Worm (Caenorhabditis elegans) whole organism, L3 larva: ENCODE results near the gene Y51H4A.24.
"Not testable (repeated sequence)": the region's sequence is repeated elsewhere in the genome, so short reads cannot be mapped to it uniquely, and the experiment has no call there.

Experiments
- R02D3.7 ChIP-seq: fragments of 150-350 bp; optimal IDR thresholded peaks from 2 replicates; lab custom pipeline; 2014; ENCODE audit warnings: missing biosample characterization, missing genetic modification characterization
- ZK546.5 ChIP-seq: sonication (generic microtip); optimal IDR thresholded peaks from 2 replicates; lab custom pipeline; 2017; ENCODE audit warnings: missing biosample characterization, missing genetic modification characterization
- aly-2 ChIP-seq: fragments of 150-350 bp; optimal IDR thresholded peaks from 2 replicates; lab custom pipeline; 2014; ENCODE audit warnings: missing biosample characterization, missing genetic modification characterization
- ama-1 ChIP-seq: fragments of 150-350 bp; optimal IDR thresholded peaks from 2 replicates; lab custom pipeline; 2018
- ceh-16 ChIP-seq: sonication (generic microtip); optimal IDR thresholded peaks from 2 replicates; lab custom pipeline; 2017; ENCODE audit warnings: missing biosample characterization, missing genetic modification characterization
- ceh-28 ChIP-seq: fragments of 150-350 bp; optimal IDR thresholded peaks from 2 replicates; lab custom pipeline; 2014; ENCODE audit warnings: missing biosample characterization, missing genetic modification reagents, missing genetic modification characterization
- ceh-82 ChIP-seq: fragments of 150-350 bp; optimal IDR thresholded peaks from 2 replicates; lab custom pipeline; 2014; ENCODE audit warnings: missing biosample characterization, missing genetic modification characterization
- ceh-9 ChIP-seq: sonication (generic microtip); optimal IDR thresholded peaks from 2 replicates; lab custom pipeline; 2018; ENCODE audit warnings: missing biosample characterization, missing genetic modification characterization
- egl-27 ChIP-seq: sonication (generic microtip); optimal IDR thresholded peaks from 4 replicates; lab custom pipeline; 2017; ENCODE audit warnings: missing biosample characterization, missing genetic modification reagents, missing genetic modification characterization
- egl-5 ChIP-seq: fragments of 150-350 bp; optimal IDR thresholded peaks from 2 replicates; lab custom pipeline; 2017; ENCODE audit warnings: missing biosample characterization, missing genetic modification reagents, missing genetic modification characterization, inconsistent platforms
- elt-1 ChIP-seq: fragments of 150-350 bp; optimal IDR thresholded peaks from 2 replicates; lab custom pipeline; 2014; ENCODE audit warnings: missing biosample characterization, missing genetic modification characterization
- elt-2 ChIP-seq: sonication (generic microtip); optimal IDR thresholded peaks from 2 replicates; lab custom pipeline; 2016; ENCODE audit warnings: missing genetic modification reagents, mild to moderate bottlenecking, missing genetic modification characterization, missing compliant biosample characterization
- elt-3 ChIP-seq, 3 experiments: fragments of 150-350 bp in 1 of 3; sonication (generic microtip) in 2 of 3; optimal IDR thresholded peaks; 2 replicates in 2 of 3; 4 replicates in 1 of 3; lab custom pipeline; 2014 to 2017; ENCODE audit warnings: missing biosample characterization in 3 of 3, missing genetic modification characterization in 3 of 3
- hmg-11 ChIP-seq: sonication (generic microtip); optimal IDR thresholded peaks from 2 replicates; lab custom pipeline; 2016; ENCODE audit warnings: missing genetic modification characterization, missing compliant biosample characterization
- lin-15B ChIP-seq: fragments of 150-350 bp; optimal IDR thresholded peaks from 2 replicates; lab custom pipeline; 2014; ENCODE audit warnings: missing biosample characterization, missing genetic modification characterization
- lsy-12 ChIP-seq: sonication (generic microtip); optimal IDR thresholded peaks from 2 replicates; lab custom pipeline; 2016; ENCODE audit warnings: mild to moderate bottlenecking, missing genetic modification characterization, missing compliant biosample characterization
- mml-1 ChIP-seq: fragments of 150-350 bp; sonication (generic microtip); optimal IDR thresholded peaks from 3 replicates; lab custom pipeline; 2014; ENCODE audit warnings: missing biosample characterization, missing genetic modification characterization
- nfya-1 ChIP-seq: sonication (generic microtip); optimal IDR thresholded peaks from 2 replicates; lab custom pipeline; 2017; ENCODE audit warnings: missing genetic modification characterization, mild to moderate bottlenecking, missing compliant biosample characterization, antibody characterized with exemption, moderate library complexity; ENCODE audit not compliant: insufficient read depth
- nhr-12 ChIP-seq: fragments of 150-350 bp; optimal IDR thresholded peaks from 2 replicates; lab custom pipeline; 2014; ENCODE audit warnings: missing biosample characterization, missing genetic modification characterization
- nhr-237 ChIP-seq: fragments of 150-350 bp; optimal IDR thresholded peaks from 2 replicates; lab custom pipeline; 2014; ENCODE audit warnings: missing biosample characterization, missing genetic modification characterization
- nhr-25 ChIP-seq: sonication (generic microtip); optimal IDR thresholded peaks from 2 replicates; lab custom pipeline; 2017; ENCODE audit warnings: missing biosample characterization, missing genetic modification characterization
- nhr-28 ChIP-seq: fragments of 150-350 bp; optimal IDR thresholded peaks from 2 replicates; lab custom pipeline; 2014; ENCODE audit warnings: missing biosample characterization, missing genetic modification characterization
- nhr-67 ChIP-seq: fragments of 150-350 bp; optimal IDR thresholded peaks from 2 replicates; lab custom pipeline; 2014; ENCODE audit warnings: missing biosample characterization, missing genetic modification characterization
- nhr-76 ChIP-seq: fragments of 150-350 bp; sonication (generic microtip); optimal IDR thresholded peaks from 5 replicates; lab custom pipeline; 2014; ENCODE audit warnings: missing biosample characterization, missing genetic modification characterization
- nhr-77 ChIP-seq: fragments of 150-350 bp; optimal IDR thresholded peaks from 2 replicates; lab custom pipeline; 2014; ENCODE audit warnings: missing biosample characterization, missing genetic modification characterization
- pha-4 ChIP-seq: fragments of 150-350 bp; optimal IDR thresholded peaks from 2 replicates; lab custom pipeline; 2014; ENCODE audit warnings: missing biosample characterization, missing genetic modification reagents, missing genetic modification characterization
- pqm-1 ChIP-seq: fragments of 150-350 bp; optimal IDR thresholded peaks from 2 replicates; lab custom pipeline; 2017; ENCODE audit warnings: missing biosample characterization, missing genetic modification characterization, inconsistent platforms
- snpc-4 ChIP-seq: fragments of 150-350 bp; optimal IDR thresholded peaks from 2 replicates; lab custom pipeline; 2014; ENCODE audit warnings: missing biosample characterization, missing genetic modification characterization
- tbx-2 ChIP-seq: sonication (generic microtip); optimal IDR thresholded peaks from 2 replicates; lab custom pipeline; 2016; ENCODE audit warnings: mild to moderate bottlenecking, missing genetic modification characterization, missing compliant biosample characterization
- zag-1 ChIP-seq: fragments of 150-350 bp; optimal IDR thresholded peaks from 2 replicates; lab custom pipeline; 2014; ENCODE audit warnings: missing biosample characterization, missing genetic modification characterization
- ztf-11 ChIP-seq: fragments of 150-350 bp; optimal IDR thresholded peaks from 2 replicates; lab custom pipeline; 2014; ENCODE audit warnings: missing biosample characterization, missing genetic modification characterization

The Y51H4A.24 gene

ce11 chrIV:16743530-16743929, 2.9 kb upstream of the Y51H4A.24 start, which contains the start of gene Y43D4A.1:
Gene Y43D4A.1 (plus strand): TSS chrIV:16743830.
- no peak for TF ChIP-seq nhr-28
- TF ChIP-seq egl-27 (tag; lab: Kevin White, UChicago): no peak
- no peak for TF ChIP-seq nfya-1 (tag; lab: Kevin White, UChicago)
- TF ChIP-seq lin-15B (tag; lab: Kevin White, UChicago): no peak
- TF ChIP-seq nhr-12 (tag; lab: Kevin White, UChicago): no peak
- no peak for TF ChIP-seq ZK546.5 (tag; lab: Kevin White, UChicago)
- no peak for TF ChIP-seq ceh-82 (tag; lab: Kevin White, UChicago)
- no peak for TF ChIP-seq ceh-9 (tag; lab: Kevin White, UChicago)
- no peak for TF ChIP-seq hmg-11
- no peak for TF ChIP-seq pqm-1 (tag; lab: Kevin White, UChicago)
- TF ChIP-seq, all 47 proteins: peak for 0

ce11 chrIV:16735957-16736356, 4.7 kb downstream of the Y51H4A.24 start, which contains the start of gene Y51H4A.25:
Gene Y51H4A.25 (plus strand): TSS chrIV:16736329.
- TF ChIP-seq elt-3 (tag; optimal IDR thresholded peaks at IDR 0.05; lab: Kevin White, UChicago) (no peak), pha-4 (tag; lab: Kevin White, UChicago) (peak; percentile 18), nhr-25 (tag; lab: Kevin White, UChicago) (no peak), tbx-2 (tag; lab: Kevin White, UChicago) (no peak), nhr-67 (tag; lab: Kevin White, UChicago) (no peak), ceh-28 (tag; lab: Kevin White, UChicago) (no peak), elt-1 (tag; lab: Kevin White, UChicago) (no peak), elt-2 (peak; percentile 60), nhr-76 (no peak), egl-5 (tag; lab: Kevin White, UChicago) (no peak), ceh-16 (tag; lab: Kevin White, UChicago) (no peak), pqm-1 (tag; lab: Kevin White, UChicago) (peak; percentile 63)

- TF ChIP-seq pqm-1 (tag; lab: Kevin White, UChicago); nhr-237 (tag; lab: Kevin White, UChicago); elt-3 (tag; optimal IDR thresholded peaks at IDR 0.05; lab: Kevin White, UChicago): not testable (repeated sequence)
These were observed 18.1 kb downstream of the Y51H4A.24 start, which contains the start of gene Y51H4A.23 for ce11 chrIV:16722616-16723015. Gene Y51H4A.23 (plus strand): TSS chrIV:16722916.

ce11 chrIV:16722000-16722607, 18.6 kb downstream of the Y51H4A.24 start:
- no peak for TF ChIP-seq tbx-2 (tag; lab: Kevin White, UChicago)
- TF ChIP-seq lin-15B (tag; lab: Kevin White, UChicago): no peak
- TF ChIP-seq pha-4 (tag; lab: Kevin White, UChicago): no peak
- no peak for TF ChIP-seq hmg-11
- TF ChIP-seq nhr-77 (tag; lab: Kevin White, UChicago): no peak
- TF ChIP-seq snpc-4 (tag; lab: Kevin White, UChicago): no peak
- TF ChIP-seq egl-27 (tag; lab: Kevin White, UChicago): no peak
- TF ChIP-seq, all 47 proteins: peak for 0

- no peak for TF ChIP-seq zag-1
- TF ChIP-seq, all 47 proteins: peak for 0
These were observed 20.3 kb downstream of the Y51H4A.24 start, which contains the start of gene Y51H4A.22 for ce11 chrIV:16720412-16720811. Gene Y51H4A.22 (plus strand): TSS chrIV:16720712.

- TF ChIP-seq elt-3 (tag; optimal IDR thresholded peaks at IDR 0.05; lab: Kevin White, UChicago): no peak
- TF ChIP-seq aly-2 (tag; lab: Kevin White, UChicago): no peak
- no peak for TF ChIP-seq mml-1
- no peak for TF ChIP-seq nhr-25 (tag; lab: Kevin White, UChicago)
- no peak for TF ChIP-seq ZK546.5 (tag; lab: Kevin White, UChicago)
- no peak for TF ChIP-seq egl-27 (tag; lab: Kevin White, UChicago)
- no peak for TF ChIP-seq elt-1 (tag; lab: Kevin White, UChicago)
- no peak for TF ChIP-seq ztf-11
- no peak for TF ChIP-seq R02D3.7 (tag; lab: Kevin White, UChicago)
- no peak for TF ChIP-seq nhr-28
- no peak for TF ChIP-seq ama-1 (lab: Kevin White, UChicago)
- TF ChIP-seq ceh-16 (tag; lab: Kevin White, UChicago): no peak
- no peak for TF ChIP-seq ceh-82 (tag; lab: Kevin White, UChicago)
- no peak for TF ChIP-seq tbx-2 (tag; lab: Kevin White, UChicago)
- no peak for TF ChIP-seq lsy-12 (tag; lab: Kevin White, UChicago)
- TF ChIP-seq snpc-4 (tag; lab: Kevin White, UChicago): no peak
- TF ChIP-seq, all 47 proteins: peak for 0
These were observed 22.0 kb downstream of the Y51H4A.24 start for ce11 chrIV:16718651-16719050.
